Worm (Caenorhabditis elegans) whole organism, L1 larva: Measurements from ENCODE around the gene B0001.3.

Source experiments
- ces-1 ChIP-seq: fragments of 150-350 bp; optimal IDR thresholded peaks from 2 replicates; lab custom pipeline; 2014; ENCODE audit warnings: missing biosample characterization, missing genetic modification reagents, missing genetic modification characterization
- fos-1 ChIP-seq: fragments of 150-350 bp; optimal IDR thresholded peaks from 2 replicates; lab custom pipeline; 2014; ENCODE audit warnings: missing biosample characterization, missing genetic modification characterization
- nhr-76 ChIP-seq: sonication (generic microtip); optimal IDR thresholded peaks from 2 replicates; lab custom pipeline; 2017; ENCODE audit warnings: missing biosample characterization, missing genetic modification characterization
- tlp-1 ChIP-seq: fragments of 150-350 bp; optimal IDR thresholded peaks from 2 replicates; lab custom pipeline; 2014; ENCODE audit warnings: missing biosample characterization, missing genetic modification characterization
- unc-30 ChIP-seq: sonication (generic microtip); optimal IDR thresholded peaks from 2 replicates; lab custom pipeline; 2017; ENCODE audit warnings: missing biosample characterization, missing genetic modification characterization
- unc-62 ChIP-seq: fragments of 150-350 bp; optimal IDR thresholded peaks from 2 replicates; lab custom pipeline; 2014; ENCODE audit warnings: missing biosample characterization, missing genetic modification reagents, missing genetic modification characterization
- ztf-4 ChIP-seq: fragments of 150-350 bp; optimal IDR thresholded peaks from 2 replicates; lab custom pipeline; 2014; ENCODE audit warnings: missing biosample characterization, missing genetic modification characterization

DNA sequence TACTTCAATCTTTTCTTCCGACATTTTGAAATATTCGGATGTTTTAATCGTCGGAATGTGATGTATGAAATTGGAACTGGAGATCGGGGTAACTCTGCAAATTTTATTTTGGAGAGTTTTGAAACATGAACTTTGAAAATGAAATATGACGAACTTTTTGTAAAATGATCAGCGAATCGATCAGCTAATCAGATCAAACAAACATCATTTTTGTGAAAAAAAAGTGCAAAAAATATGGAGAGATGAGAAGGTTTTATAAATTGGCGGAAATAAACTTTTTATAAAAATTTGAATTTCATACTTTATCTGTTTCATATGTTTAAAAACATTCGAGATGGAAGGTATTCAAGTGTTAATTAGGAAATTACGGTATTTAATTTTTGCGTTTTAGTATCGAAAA is 34.1 kb downstream of the B0001.3 start, which contains the start of gene dlc-2:
- TF ChIP-seq fos-1 (tag; lab: Kevin White, UChicago) (no peak), unc-30 (tag; lab: Kevin White, UChicago) (no peak), tlp-1 (tag; lab: Kevin White, UChicago) (no peak), ces-1 (GFP tag; lab: Kevin White, UChicago) (no peak), unc-62 (GFP tag; lab: Kevin White, UChicago) (no peak), nhr-76 (tag; lab: Kevin White, UChicago) (no peak), ztf-4 (tag; lab: Kevin White, UChicago) (no peak)
